Worm (Caenorhabditis elegans): ENCODE measurements around the gene vnut-1.

ce11 chrII:14496809-14497208 lies 7.2 kb downstream of the vnut-1 start:
- TF ChIP-seq lsy-2 (tag; optimal IDR thresholded peaks at IDR 0.05) (peak; percentile 49), unc-62 (GFP tag; optimal IDR thresholded peaks at IDR 0.05) (peak; percentile 52), zip-8 (tag; optimal IDR thresholded peaks at IDR 0.05) (no peak), elt-3 (tag; optimal IDR thresholded peaks at IDR 0.05) (peak; percentile 80), pha-4 (tag; optimal IDR thresholded peaks at IDR 0.05) (peak; percentile 80), lin-13 (tag; optimal IDR thresholded peaks at IDR 0.05) (peak; percentile 72), ceh-83 (GFP tag; optimal IDR thresholded peaks at IDR 0.05) (peak; percentile 96), nhr-12 (tag; optimal IDR thresholded peaks at IDR 0.05) (peak; percentile 88), nhr-28 (tag; optimal IDR thresholded peaks at IDR 0.05) (peak; percentile 63), snpc-4 (tag; optimal IDR thresholded peaks at IDR 0.05) (no peak)

Measured in whole organism, mixed stage, embryonic.